Worm (Caenorhabditis elegans) whole organism, mixed stage, embryonic: Measurements from ENCODE around the gene comt-4.

ENCODE experiments used
- bed-3 ChIP-seq: fragments of 200-800 bp; sonication (Bioruptor generic); optimal IDR thresholded peaks from 3 replicates; lab custom pipeline; 2018; ENCODE audit warnings: mild to moderate bottlenecking, missing genetic modification characterization, moderate library complexity, missing compliant biosample characterization
- blmp-1 ChIP-seq: fragments of 150-350 bp; optimal IDR thresholded peaks from 2 replicates; lab custom pipeline; 2014; ENCODE audit warnings: missing biosample characterization, missing genetic modification characterization
- ceh-39 ChIP-seq: fragments of 150-350 bp; optimal IDR thresholded peaks from 2 replicates; lab custom pipeline; 2014; ENCODE audit warnings: missing biosample characterization, missing genetic modification characterization
- ceh-43 ChIP-seq: fragments of 200-800 bp; sonication (Bioruptor generic); optimal IDR thresholded peaks from 2 replicates; lab custom pipeline; 2018; ENCODE audit warnings: mild to moderate bottlenecking, missing genetic modification characterization, moderate library complexity, missing compliant biosample characterization
- ceh-83 ChIP-seq: fragments of 200-800 bp; sonication (Bioruptor generic); optimal IDR thresholded peaks from 2 replicates; lab custom pipeline; 2018; ENCODE audit warnings: mild to moderate bottlenecking, missing genetic modification characterization, missing compliant biosample characterization
- ces-1 ChIP-seq: fragments of 150-350 bp; optimal IDR thresholded peaks from 2 replicates; lab custom pipeline; 2014; ENCODE audit warnings: missing biosample characterization, missing genetic modification reagents, missing genetic modification characterization
- cnd-1 ChIP-seq: fragments of 200-800 bp; sonication (Bioruptor generic); optimal IDR thresholded peaks from 2 replicates; lab custom pipeline; 2018; ENCODE audit warnings: mild to moderate bottlenecking, missing genetic modification characterization, missing compliant biosample characterization
- drap-1 ChIP-seq: fragments of 200-800 bp; sonication (Bioruptor generic); optimal IDR thresholded peaks from 3 replicates; lab custom pipeline; 2018; ENCODE audit warnings: mild to moderate bottlenecking, missing genetic modification characterization, missing compliant biosample characterization
- elt-3 ChIP-seq: fragments of 150-350 bp; optimal IDR thresholded peaks from 2 replicates; lab custom pipeline; 2014; ENCODE audit warnings: missing biosample characterization, missing genetic modification characterization
- flh-1 ChIP-seq: fragments of 200-800 bp; sonication (Bioruptor generic); optimal IDR thresholded peaks from 2 replicates; lab custom pipeline; 2018; ENCODE audit warnings: mild to moderate bottlenecking, missing genetic modification characterization, moderate library complexity, missing compliant biosample characterization
- hlh-1 ChIP-seq: fragments of 150-350 bp; optimal IDR thresholded peaks from 2 replicates; lab custom pipeline; 2014; ENCODE audit warnings: missing biosample characterization, missing genetic modification reagents, missing genetic modification characterization
- lin-13 ChIP-seq: fragments of 150-350 bp; optimal IDR thresholded peaks from 2 replicates; lab custom pipeline; 2014; ENCODE audit warnings: missing biosample characterization, missing genetic modification characterization
- lin-32 ChIP-seq: fragments of 200-800 bp; sonication (Bioruptor generic); optimal IDR thresholded peaks from 2 replicates; lab custom pipeline; 2018; ENCODE audit warnings: mild to moderate bottlenecking, missing genetic modification characterization, missing compliant biosample characterization
- lsy-2 ChIP-seq: fragments of 150-350 bp; optimal IDR thresholded peaks from 2 replicates; lab custom pipeline; 2014; ENCODE audit warnings: missing biosample characterization, missing genetic modification characterization
- mab-5 ChIP-seq: fragments of 150-350 bp; optimal IDR thresholded peaks from 2 replicates; lab custom pipeline; 2014; ENCODE audit warnings: missing biosample characterization, missing genetic modification characterization
- mep-1 ChIP-seq: fragments of 150-350 bp; optimal IDR thresholded peaks from 2 replicates; lab custom pipeline; 2017; ENCODE audit warnings: missing biosample characterization, missing genetic modification reagents, missing genetic modification characterization, inconsistent platforms
- mls-2 ChIP-seq: sonication (generic microtip); optimal IDR thresholded peaks from 2 replicates; lab custom pipeline; 2016; ENCODE audit warnings: mild to moderate bottlenecking, missing genetic modification characterization, moderate library complexity, missing compliant biosample characterization
- nhr-12 ChIP-seq: fragments of 150-350 bp; optimal IDR thresholded peaks from 2 replicates; lab custom pipeline; 2014; ENCODE audit warnings: missing biosample characterization, missing genetic modification characterization
- nhr-237 ChIP-seq: fragments of 150-350 bp; optimal IDR thresholded peaks from 2 replicates; lab custom pipeline; 2014; ENCODE audit warnings: missing biosample characterization, missing genetic modification characterization
- nhr-28 ChIP-seq: fragments of 150-350 bp; optimal IDR thresholded peaks from 2 replicates; lab custom pipeline; 2014; ENCODE audit warnings: missing biosample characterization, missing genetic modification characterization
- pha-4 ChIP-seq: fragments of 150-350 bp; optimal IDR thresholded peaks from 2 replicates; lab custom pipeline; 2018; ENCODE audit warnings: missing biosample characterization, missing genetic modification reagents, missing genetic modification characterization
- sem-2 ChIP-seq: fragments of 200-800 bp; sonication (Bioruptor generic); optimal IDR thresholded peaks from 2 replicates; lab custom pipeline; 2018; ENCODE audit warnings: mild to moderate bottlenecking, missing genetic modification characterization, missing compliant biosample characterization
- sptf-1 ChIP-seq: sonication (generic microtip); optimal IDR thresholded peaks from 2 replicates; lab custom pipeline; 2017; ENCODE audit warnings: mild to moderate bottlenecking, missing genetic modification characterization, moderate library complexity, missing compliant biosample characterization
- tbx-8 ChIP-seq: fragments of 200-800 bp; sonication (Bioruptor generic); optimal IDR thresholded peaks from 2 replicates; lab custom pipeline; 2018; ENCODE audit warnings: mild to moderate bottlenecking, missing genetic modification characterization, moderate library complexity, missing compliant biosample characterization
- unc-120 ChIP-seq: sonication (generic microtip); optimal IDR thresholded peaks from 2 replicates; lab custom pipeline; 2017; ENCODE audit warnings: missing genetic modification characterization, missing compliant biosample characterization; ENCODE audit not compliant: poor library complexity, severe bottlenecking
- unc-39 ChIP-seq: fragments of 150-350 bp; optimal IDR thresholded peaks from 2 replicates; lab custom pipeline; 2014; ENCODE audit warnings: missing biosample characterization, missing genetic modification characterization
- unc-62 ChIP-seq: fragments of 150-350 bp; optimal IDR thresholded peaks from 2 replicates; lab custom pipeline; 2014; ENCODE audit warnings: missing biosample characterization, missing genetic modification reagents, missing genetic modification characterization

Gene comt-4

ce11 chrV:2057324-2057723, 7.3 kb upstream of the comt-4 start, which contains the start of gene comt-3:
comt-3 (plus strand) TSS chrV:2057537.
- no peak for TF ChIP-seq elt-3 (tag; lab: Kevin White, UChicago)
- TF ChIP-seq mab-5 (tag; lab: Kevin White, UChicago) = no peak
- no peak for TF ChIP-seq hlh-1 (tag; lab: Kevin White, UChicago)
- no peak for TF ChIP-seq cnd-1 (tag; lab: Kevin White, UChicago)
- TF ChIP-seq blmp-1 = no peak
- no peak for TF ChIP-seq lsy-2 (tag; lab: Kevin White, UChicago)
- TF ChIP-seq bed-3 (GFP tag; lab: Kevin White, UChicago) = no peak
- TF ChIP-seq ces-1 = no peak
- no peak for TF ChIP-seq ceh-39
- no peak for TF ChIP-seq ceh-43 (GFP tag; lab: Kevin White, UChicago)
- TF ChIP-seq mep-1 = no peak
- TF ChIP-seq unc-39 = no peak
- TF ChIP-seq tbx-8 (GFP tag; lab: Kevin White, UChicago) = no peak
- no peak for TF ChIP-seq sptf-1 (tag; lab: Kevin White, UChicago)
- no peak for TF ChIP-seq drap-1
- no peak for TF ChIP-seq unc-62 (GFP tag; lab: Kevin White, UChicago)
- no peak for TF ChIP-seq nhr-237 (tag; lab: Kevin White, UChicago)
- TF ChIP-seq unc-120 (tag; lab: Kevin White, UChicago) = no peak

ce11 chrV:2055765-2056504, 6.0 kb upstream of the comt-4 start:
- TF ChIP-seq nhr-12 (tag; lab: Kevin White, UChicago) (no peak), lin-32 (GFP tag; lab: Kevin White, UChicago) (no peak)

ce11 chrV:2054254-2054653, 4.3 kb upstream of the comt-4 start:
- no peak for TF ChIP-seq ces-1
- no peak for TF ChIP-seq mep-1
- TF ChIP-seq ceh-43 (GFP tag; lab: Kevin White, UChicago) = no peak
- no peak for TF ChIP-seq pha-4 (tag; lab: Kevin White, UChicago)
- no peak for TF ChIP-seq blmp-1
- no peak for TF ChIP-seq flh-1 (GFP tag; lab: Kevin White, UChicago)
- TF ChIP-seq nhr-28 (tag; lab: Kevin White, UChicago) = no peak
- no peak for TF ChIP-seq mls-2
- no peak for TF ChIP-seq elt-3 (tag; lab: Kevin White, UChicago)
- no peak for TF ChIP-seq lin-32 (GFP tag; lab: Kevin White, UChicago)
- no peak for TF ChIP-seq sptf-1 (tag; lab: Kevin White, UChicago)
- TF ChIP-seq lsy-2 (tag; lab: Kevin White, UChicago) = no peak
- TF ChIP-seq bed-3 (GFP tag; lab: Kevin White, UChicago) = no peak
- TF ChIP-seq nhr-12 (tag; lab: Kevin White, UChicago) = no peak
- TF ChIP-seq mab-5 (tag; lab: Kevin White, UChicago) = no peak

- TF ChIP-seq tbx-8 (GFP tag; lab: Kevin White, UChicago) = no peak
- TF ChIP-seq elt-3 (tag; lab: Kevin White, UChicago) = no peak
- TF ChIP-seq sptf-1 (tag; lab: Kevin White, UChicago) = no peak
- no peak for TF ChIP-seq pha-4 (tag; lab: Kevin White, UChicago)
- no peak for TF ChIP-seq drap-1
- no peak for TF ChIP-seq sem-2 (GFP tag; lab: Kevin White, UChicago)
- TF ChIP-seq unc-120 (tag; lab: Kevin White, UChicago) = no peak
- TF ChIP-seq mep-1 = no peak
- no peak for TF ChIP-seq ceh-83 (GFP tag; lab: Kevin White, UChicago)
These were observed 3.5 kb upstream of the comt-4 start, which contains the start of gene comt-5 for ce11 chrV:2053509-2053908. comt-5 (minus strand) TSS chrV:2053609.

ce11 chrV:2051507-2051906, 1.5 kb upstream of the comt-4 start, which contains the start of gene Y40B10A.11:
Y40B10A.11 (minus strand) TSS chrV:2051607.
- no peak for TF ChIP-seq lin-13
- TF ChIP-seq nhr-237 (tag; lab: Kevin White, UChicago) = no peak
- TF ChIP-seq bed-3 (GFP tag; lab: Kevin White, UChicago) = no peak
- TF ChIP-seq ceh-43 (GFP tag; lab: Kevin White, UChicago) = no peak
- no peak for TF ChIP-seq sem-2 (GFP tag; lab: Kevin White, UChicago)
- TF ChIP-seq mep-1 = no peak
- no peak for TF ChIP-seq pha-4 (tag; lab: Kevin White, UChicago)
- no peak for TF ChIP-seq hlh-1 (tag; lab: Kevin White, UChicago)
